Worm (Caenorhabditis elegans): Measurements from ENCODE around the gene rpt-6.

ce11 chrIII:12344940-12345339 lies 25.3 kb upstream of the rpt-6 start:
- TF ChIP-seq hmbx-1 (tag; optimal IDR thresholded peaks at IDR 0.05) (no peak), hnd-1 (tag; optimal IDR thresholded peaks at IDR 0.05) (no peak), ama-1 (optimal IDR thresholded peaks at IDR 0.05) (no peak), tra-4 (tag; optimal IDR thresholded peaks at IDR 0.05) (no peak), aly-1 (tag; optimal IDR thresholded peaks at IDR 0.05) (no peak), B0310.2 (tag; optimal IDR thresholded peaks at IDR 0.05) (no peak), tbx-37 (GFP tag; conservative IDR thresholded peaks at IDR 0.05) (no peak), ceh-13 (GFP tag; optimal IDR thresholded peaks at IDR 0.05) (no peak), F13C5.2 (tag; optimal IDR thresholded peaks at IDR 0.05) (no peak)

All from whole organism, early embryonic.